Fruit fly (Drosophila melanogaster) whole organism, wandering third instar larva: ENCODE measurements around the gene CG42249.

Experiments
- Abd-B ChIP-seq: fragments of >200 bp; optimal IDR thresholded peaks from 2 replicates; lab custom pipeline; 2017; ENCODE audit warnings: missing biosample characterization, missing genetic modification characterization
- CG32264 ChIP-seq: fragments of 200-800 bp; sonication (Bioruptor generic); optimal IDR thresholded peaks from 2 replicates; lab custom pipeline; 2016; ENCODE audit warnings: missing biosample characterization, missing genetic modification characterization
- CG9705 ChIP-seq: fragments of 200-800 bp; sonication (Bioruptor generic); optimal IDR thresholded peaks from 2 replicates; lab custom pipeline; 2018; ENCODE audit warnings: missing biosample characterization, mild to moderate bottlenecking, missing genetic modification characterization
- Dif ChIP-seq: fragments of 200-275, 200-300 bp; sonication (Bioruptor generic); optimal IDR thresholded peaks from 2 replicates; lab custom pipeline; 2018; ENCODE audit warnings: missing biosample characterization, missing genetic modification characterization; ENCODE audit not compliant: partially characterized antibody
- HLH106 ChIP-seq: fragments of 200-800 bp; optimal IDR thresholded peaks from 3 replicates; lab custom pipeline; 2019; ENCODE audit warnings: missing biosample characterization, mild to moderate bottlenecking, missing genetic modification characterization, moderate library complexity
- Hr78 ChIP-seq: fragments of >200 bp; optimal IDR thresholded peaks from 2 replicates; lab custom pipeline; 2017; ENCODE audit warnings: missing biosample characterization, missing genetic modification characterization
- Jra ChIP-seq: sonication (Bioruptor generic); optimal IDR thresholded peaks from 2 replicates; lab custom pipeline; 2016; ENCODE audit warnings: missing biosample characterization, missing genetic modification characterization
- Mio ChIP-seq: sonication (Bioruptor generic); optimal IDR thresholded peaks from 2 replicates; lab custom pipeline; 2016; ENCODE audit warnings: missing biosample characterization, missing genetic modification characterization
- Myc ChIP-seq: fragments of >200 bp; optimal IDR thresholded peaks from 2 replicates; lab custom pipeline; 2017
- N ChIP-seq: fragments of >200 bp; optimal IDR thresholded peaks from 2 replicates; lab custom pipeline; 2018; ENCODE audit warnings: missing biosample characterization, missing external identifiers, missing genetic modification characterization
- Rel ChIP-seq, 2 experiments: fragments of 200-800 bp; sonication (Bioruptor generic) in 1 of 2; optimal IDR thresholded peaks; 2 replicates in 1 of 2; 3 replicates in 1 of 2; lab custom pipeline; 2016 to 2019; ENCODE audit warnings: mild to moderate bottlenecking in 2 of 2, missing biosample characterization in 2 of 2, missing genetic modification characterization in 2 of 2, moderate library complexity in 1 of 2
- Sp1 ChIP-seq: fragments of 200-800 bp; sonication (Bioruptor generic); optimal IDR thresholded peaks from 3 replicates; lab custom pipeline; 2019; ENCODE audit warnings: missing biosample characterization, mild to moderate bottlenecking, missing genetic modification characterization, moderate library complexity
- Vsx2 ChIP-seq: fragments of 200-300, 225-300 bp; sonication (Bioruptor generic); optimal IDR thresholded peaks from 2 replicates; lab custom pipeline; 2018; ENCODE audit warnings: missing biosample characterization, missing genetic modification characterization; ENCODE audit not compliant: partially characterized antibody
- br ChIP-seq: fragments of 200-800 bp; sonication (Bioruptor generic); optimal IDR thresholded peaks from 2 replicates; lab custom pipeline; 2016; ENCODE audit warnings: missing biosample characterization, missing genetic modification characterization
- brk ChIP-seq: fragments of 200-800 bp; sonication (Bioruptor generic); optimal IDR thresholded peaks from 2 replicates; lab custom pipeline; 2016; ENCODE audit warnings: missing biosample characterization, mild to moderate bottlenecking, missing genetic modification characterization
- dl ChIP-seq, 2 experiments: fragments of 175-275, 200-275 bp in 1 of 2; fragments of 200-275 bp in 1 of 2; sonication (Bioruptor generic); optimal IDR thresholded peaks; lab custom pipeline; 2018; ENCODE audit warnings: mild to moderate bottlenecking in 2 of 2, missing biosample characterization in 2 of 2, missing genetic modification characterization in 2 of 2, moderate library complexity in 2 of 2; ENCODE audit not compliant: partially characterized antibody in 2 of 2, insufficient read depth in 1 of 2
- dmrt93B ChIP-seq: fragments of 200-800 bp; sonication (Bioruptor generic); optimal IDR thresholded peaks from 2 replicates; lab custom pipeline; 2018; ENCODE audit warnings: missing biosample characterization, mild to moderate bottlenecking, missing genetic modification characterization
- dsf ChIP-seq: sonication (Bioruptor generic); optimal IDR thresholded peaks from 2 replicates; lab custom pipeline; 2016; ENCODE audit warnings: missing biosample characterization, missing genetic modification characterization, borderline replicate concordance
- ey ChIP-seq: fragments of 200-800 bp; sonication (Bioruptor generic); optimal IDR thresholded peaks from 2 replicates; lab custom pipeline; 2016; ENCODE audit warnings: missing biosample characterization, missing genetic modification characterization
- foxo ChIP-seq, 2 experiments: fragments of 200-800 bp; sonication (Bioruptor generic); optimal IDR thresholded peaks; 2 replicates in 1 of 2; 3 replicates in 1 of 2; lab custom pipeline; 2016 to 2017; ENCODE audit warnings: missing biosample characterization in 2 of 2, missing genetic modification characterization in 2 of 2
- fru ChIP-seq: fragments of 200-800 bp; sonication (Bioruptor generic); optimal IDR thresholded peaks from 3 replicates; lab custom pipeline; 2016; ENCODE audit warnings: missing biosample characterization, mild to moderate bottlenecking, missing genetic modification characterization
- h ChIP-seq: fragments of 200-800 bp; sonication (Bioruptor generic); optimal IDR thresholded peaks from 3 replicates; lab custom pipeline; 2016; ENCODE audit warnings: missing biosample characterization, mild to moderate bottlenecking, missing genetic modification characterization
- jim ChIP-seq: fragments of 175-275, 200-325 bp; sonication (Bioruptor generic); optimal IDR thresholded peaks from 2 replicates; lab custom pipeline; 2016; ENCODE audit warnings: missing biosample characterization, mild to moderate bottlenecking, missing genetic modification characterization
- pan ChIP-seq: fragments of >200 bp; optimal IDR thresholded peaks from 2 replicates; lab custom pipeline; 2017
- psq ChIP-seq: fragments of 200-800 bp; sonication (Bioruptor generic); optimal IDR thresholded peaks from 3 replicates; lab custom pipeline; 2017; ENCODE audit warnings: missing biosample characterization, mild to moderate bottlenecking, missing genetic modification characterization, moderate library complexity
- rgr ChIP-seq: fragments of 200-800 bp; sonication (Bioruptor generic); optimal IDR thresholded peaks from 3 replicates; lab custom pipeline; 2016; ENCODE audit warnings: missing biosample characterization, mild to moderate bottlenecking, missing genetic modification characterization
- sage ChIP-seq: fragments of 200-800 bp; sonication (Bioruptor generic); optimal IDR thresholded peaks from 2 replicates; lab custom pipeline; 2016; ENCODE audit warnings: missing biosample characterization, mild to moderate bottlenecking, missing genetic modification characterization
- sv ChIP-seq: fragments of 200-800 bp; sonication (Bioruptor generic); optimal IDR thresholded peaks from 3 replicates; lab custom pipeline; 2016; ENCODE audit warnings: missing biosample characterization, missing genetic modification characterization
- tai ChIP-seq: sonication (Bioruptor generic); optimal IDR thresholded peaks from 2 replicates; lab custom pipeline; 2016; ENCODE audit warnings: missing biosample characterization, missing genetic modification characterization
- usp ChIP-seq: fragments of >200 bp; optimal IDR thresholded peaks from 2 replicates; lab custom pipeline; 2017; ENCODE audit warnings: missing biosample characterization, missing genetic modification characterization
- woc ChIP-seq: sonication (Bioruptor generic); optimal IDR thresholded peaks from 2 replicates; lab custom pipeline; 2016; ENCODE audit warnings: missing biosample characterization, mild to moderate bottlenecking, missing genetic modification characterization

CG42249 gene

DNA sequence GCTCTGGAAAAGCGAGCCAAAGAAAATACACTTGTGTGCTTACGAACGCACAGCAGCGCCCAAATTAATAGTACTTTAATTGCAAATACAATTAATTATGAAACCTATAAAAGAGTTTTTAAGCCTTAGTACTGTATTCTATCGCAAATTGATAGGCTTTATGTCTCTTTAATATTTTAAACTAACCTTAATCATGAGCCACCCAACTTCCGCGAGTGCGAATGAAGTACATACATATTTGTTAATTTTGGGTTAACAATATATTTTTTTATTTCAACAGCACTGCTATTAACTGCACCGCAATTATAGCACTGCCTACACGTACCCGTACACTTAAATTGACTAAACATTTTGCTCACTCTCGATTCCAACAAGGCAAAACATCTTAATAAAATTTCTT, 14.8 kb upstream of the CG42249 start:
- TF ChIP-seq dl (GFP tag; optimal IDR thresholded peaks at IDR 0.05; lab: Kevin White, UChicago; ENCODE audit: insufficient read depth in 1 of 2, partially characterized antibody in 2 of 2): no peak
- peak; percentile 18 for TF ChIP-seq HLH106 (tag; lab: Kevin White, UChicago)
- TF ChIP-seq h (GFP tag; lab: Kevin White, UChicago): peak; percentile 5
- TF ChIP-seq dmrt93B: peak; percentile 3
- peak in 1 of 2 experiments; percentile 23 for TF ChIP-seq foxo (GFP tag; optimal IDR thresholded peaks at IDR 0.05; lab: Kevin White, UChicago)
- TF ChIP-seq, all 38 proteins: peak for 4

- no peak for TF ChIP-seq Dif
- no peak for TF ChIP-seq foxo (GFP tag; optimal IDR thresholded peaks at IDR 0.05; lab: Kevin White, UChicago)
- no peak for TF ChIP-seq Rel (GFP tag; optimal IDR thresholded peaks at IDR 0.05; lab: Kevin White, UChicago)
- no peak for TF ChIP-seq Rel (tag; optimal IDR thresholded peaks at IDR 0.05; lab: Kevin White, UChicago)
- TF ChIP-seq Vsx2 (GFP tag; lab: Kevin White, UChicago): no peak
- TF ChIP-seq usp: no peak
- no peak for TF ChIP-seq dsf
- no peak for TF ChIP-seq tai (GFP tag; lab: Kevin White, UChicago)
- no peak for TF ChIP-seq pan (lab: Kevin White, UChicago)
- no peak for TF ChIP-seq Jra (GFP tag; lab: Kevin White, UChicago)
- no peak for TF ChIP-seq N (GFP tag; lab: Kevin White, UChicago)
- TF ChIP-seq fru (GFP tag; lab: Kevin White, UChicago): no peak
- TF ChIP-seq psq (GFP tag; lab: Kevin White, UChicago): no peak
- no peak for TF ChIP-seq Mio
- TF ChIP-seq Hr78 (GFP tag; lab: Kevin White, UChicago): no peak
- TF ChIP-seq, all 38 proteins: peak for 0
Observed at dm6 chrX:11081834-11082233, 14.2 kb upstream of the CG42249 start.

- no peak for TF ChIP-seq brk (GFP tag; lab: Kevin White, UChicago)
Observed at dm6 chrX:11083007-11083406, 13.1 kb upstream of the CG42249 start.

dm6 chrX:11086250-11086649, 9.8 kb upstream of the CG42249 start, which contains the start of gene sev:
sev (minus strand) TSS chrX:11086299.
- TF ChIP-seq Sp1 (no peak), sv (GFP tag; lab: Kevin White, UChicago) (no peak), Abd-B (GFP tag; lab: Kevin White, UChicago) (no peak), Myc (lab: Kevin White, UChicago) (no peak), HLH106 (tag; lab: Kevin White, UChicago) (no peak), CG9705 (GFP tag; lab: Kevin White, UChicago) (no peak), N (GFP tag; lab: Kevin White, UChicago) (no peak), br (GFP tag; lab: Kevin White, UChicago) (no peak), jim (GFP tag; lab: Kevin White, UChicago) (no peak), Rel (GFP tag; optimal IDR thresholded peaks at IDR 0.05; lab: Kevin White, UChicago) (no peak), Rel (tag; optimal IDR thresholded peaks at IDR 0.05; lab: Kevin White, UChicago) (no peak), dsf (no peak), Vsx2 (GFP tag; lab: Kevin White, UChicago) (no peak), Mio (no peak), h (GFP tag; lab: Kevin White, UChicago) (no peak), dl (GFP tag; optimal IDR thresholded peaks at IDR 0.05; lab: Kevin White, UChicago; ENCODE audit: insufficient read depth in 1 of 2, partially characterized antibody in 2 of 2) (no peak), psq (GFP tag; lab: Kevin White, UChicago) (no peak), woc (no peak), foxo (GFP tag; optimal IDR thresholded peaks at IDR 0.05; lab: Kevin White, UChicago) (no peak)

DNA sequence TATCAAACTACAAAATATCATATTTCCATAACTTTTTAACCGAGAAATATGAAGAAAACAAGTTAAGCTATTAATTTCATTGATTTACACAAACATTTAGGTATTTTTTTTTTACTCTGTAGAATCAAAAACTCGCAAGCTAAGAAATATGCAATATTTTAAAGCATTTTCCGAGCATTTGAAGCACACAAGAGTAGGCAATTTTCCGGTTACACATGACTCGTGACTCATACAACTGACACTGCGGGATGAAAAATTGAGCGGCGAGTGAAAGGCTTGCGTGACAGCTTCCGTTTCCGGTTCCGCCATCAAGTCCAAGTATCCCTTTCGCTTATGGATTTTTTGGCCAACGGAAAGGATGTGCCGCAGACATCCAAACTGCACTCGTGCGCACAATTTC, 8.7 kb upstream of the CG42249 start:
- TF ChIP-seq N (GFP tag; lab: Kevin White, UChicago) (peak; percentile 7), dsf (no peak)

DNA sequence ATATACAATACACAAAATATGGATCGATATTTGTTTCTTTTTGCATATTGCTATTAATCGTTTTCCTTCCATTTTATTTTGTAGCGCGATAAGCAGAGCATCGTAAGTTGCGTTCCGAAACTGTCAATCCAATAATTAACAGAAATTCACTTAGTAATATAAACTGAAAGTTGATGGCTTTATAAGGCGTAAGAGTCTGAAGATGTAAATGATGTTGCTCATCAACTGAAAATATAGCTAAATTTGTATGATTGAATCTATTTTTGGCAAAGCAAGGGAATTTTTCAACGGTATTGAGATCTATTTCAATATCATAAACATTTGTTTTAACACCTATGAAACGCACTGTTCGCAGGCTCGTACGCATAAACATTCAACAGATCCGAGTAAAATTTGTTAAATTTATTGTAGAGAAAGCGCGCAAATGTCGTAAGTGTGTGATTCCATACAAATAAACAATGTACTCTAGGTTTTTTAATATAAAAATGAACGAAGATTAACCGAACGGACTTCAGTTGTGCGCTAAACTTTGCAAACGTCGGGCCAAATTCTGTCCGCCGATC, 7.2 kb upstream of the CG42249 start, which contains the start of gene Vago:
TSS of gene Vago (plus strand) at position 513 of the 563 bp plus-strand sequence.
- TF ChIP-seq CG9705 (GFP tag; lab: Kevin White, UChicago): no peak
- TF ChIP-seq br (GFP tag; lab: Kevin White, UChicago): peak; percentile 22
- peak; percentile 34 for TF ChIP-seq Sp1
- TF ChIP-seq rgr (GFP tag; lab: Kevin White, UChicago): no peak
- TF ChIP-seq HLH106 (tag; lab: Kevin White, UChicago): peak; percentile 55
- no peak for TF ChIP-seq Vsx2 (GFP tag; lab: Kevin White, UChicago)
- no peak for TF ChIP-seq CG32264 (GFP tag; lab: Kevin White, UChicago)
- peak; percentile 42 for TF ChIP-seq fru (GFP tag; lab: Kevin White, UChicago)
- peak; percentile 23 for TF ChIP-seq ey
- no peak for TF ChIP-seq Rel (GFP tag; optimal IDR thresholded peaks at IDR 0.05; lab: Kevin White, UChicago)
- peak; percentile 50 for TF ChIP-seq Rel (tag; optimal IDR thresholded peaks at IDR 0.05; lab: Kevin White, UChicago)
- peak; percentile 3 for TF ChIP-seq woc
- TF ChIP-seq sage (GFP tag; lab: Kevin White, UChicago): no peak
- TF ChIP-seq brk (GFP tag; lab: Kevin White, UChicago): no peak
